Fruit fly (Drosophila melanogaster) whole organism, prepupa: ENCODE results near the gene Alg9.

ENCODE experiments used
- CG8119 ChIP-seq: fragments of 200-800 bp; sonication (Bioruptor generic); IDR thresholded peaks from 3 replicates; pipeline ENCODE4 v1.3.6; 2022; ENCODE audit warnings: missing biosample characterization, missing genetic modification characterization
- Sox102F ChIP-seq: fragments of 200-800 bp; sonication (Bioruptor generic); optimal IDR thresholded peaks from 2 replicates; lab custom pipeline; 2016; ENCODE audit warnings: missing biosample characterization, mild to moderate bottlenecking, missing genetic modification characterization
- dac ChIP-seq: fragments of 200-800 bp; sonication (Bioruptor generic); optimal IDR thresholded peaks from 2 replicates; lab custom pipeline; 2017; ENCODE audit warnings: missing biosample characterization, mild to moderate bottlenecking, missing genetic modification characterization
- esn ChIP-seq: fragments of 200-800 bp; sonication (Bioruptor generic); optimal IDR thresholded peaks from 2 replicates; lab custom pipeline; 2016; ENCODE audit warnings: missing biosample characterization, mild to moderate bottlenecking, missing genetic modification characterization, moderate library complexity
- pdm3 ChIP-seq: fragments of 200-800 bp; sonication (Bioruptor generic); optimal IDR thresholded peaks from 3 replicates; lab custom pipeline; 2016; ENCODE audit warnings: missing biosample characterization, missing genetic modification characterization

The Alg9 gene

DNA sequence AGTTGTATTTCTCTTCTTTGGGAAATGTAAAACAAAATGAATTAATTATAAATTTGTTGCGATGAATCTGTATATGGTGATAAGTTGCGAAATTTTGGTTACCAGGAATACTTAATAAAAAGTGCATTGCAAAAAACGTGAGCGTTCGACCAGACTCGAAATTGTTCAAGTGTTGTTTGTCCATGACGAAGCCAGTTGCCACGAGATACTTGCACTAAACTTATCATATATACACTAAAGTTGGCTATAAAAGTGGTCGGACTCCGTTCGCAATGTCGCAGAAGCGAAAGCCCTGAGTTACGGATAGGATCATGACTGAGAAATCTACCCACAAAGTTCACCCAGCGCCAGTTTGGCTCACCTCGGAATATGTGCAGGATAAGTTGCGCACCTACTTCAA lies 52.1 kb downstream of the Alg9 start, which contains the start of gene CG11878:
TSS of gene CG11878 (plus strand) at position 301 of the 400 bp plus-strand sequence.
- no peak for TF ChIP-seq dac (GFP tag; lab: Kevin White, UChicago)
- TF ChIP-seq esn (GFP tag; lab: Kevin White, UChicago) = no peak
- no peak for TF ChIP-seq pdm3 (GFP tag; lab: Kevin White, UChicago)
- TF ChIP-seq Sox102F (GFP tag; lab: Kevin White, UChicago) = no peak
- no peak for TF ChIP-seq CG8119
